Fruit fly (Drosophila melanogaster) whole organism, embryonic: ENCODE data around the gene CG34408.
A peak's percentile ranks its signal among the peaks of the same experiment; 100 is the strongest.

ENCODE experiments used
- Adf1 ChIP-seq: fragments of 200-800 bp; sonication (Bioruptor generic); IDR thresholded peaks from 2 replicates; pipeline ENCODE4 v1.3.6; 2022; ENCODE audit warnings: missing biosample characterization, missing genetic modification characterization
- Asciz ChIP-seq: fragments of 200-800 bp; sonication (Bioruptor generic); optimal IDR thresholded peaks from 2 replicates; lab custom pipeline; 2017; ENCODE audit warnings: missing biosample characterization, mild to moderate bottlenecking, missing genetic modification characterization, missing genetic modification reagents
- Blimp-1 ChIP-seq: fragments of 200-800 bp; sonication (Bioruptor generic); optimal IDR thresholded peaks from 3 replicates; lab custom pipeline; 2018; ENCODE audit warnings: missing biosample characterization, missing genetic modification characterization, mild to moderate bottlenecking, moderate library complexity, missing genetic modification reagents
- CG10543 ChIP-seq: fragments of 200-800 bp; sonication (Bioruptor generic); optimal IDR thresholded peaks from 3 replicates; lab custom pipeline; 2017; ENCODE audit warnings: missing biosample characterization, mild to moderate bottlenecking, missing genetic modification characterization, moderate library complexity
- CG12769 ChIP-seq: fragments of 200-800 bp; sonication (Bioruptor generic); optimal IDR thresholded peaks from 2 replicates; lab custom pipeline; 2019; ENCODE audit warnings: missing biosample characterization, mild to moderate bottlenecking, missing genetic modification characterization, moderate library complexity
- CG13424 ChIP-seq: fragments of 200-800 bp; sonication (Bioruptor generic); optimal IDR thresholded peaks from 2 replicates; lab custom pipeline; 2019; ENCODE audit warnings: missing biosample characterization, mild to moderate bottlenecking, missing genetic modification characterization, moderate library complexity
- CG14441 ChIP-seq: fragments of 200-800 bp; sonication (Bioruptor generic); IDR thresholded peaks from 2 replicates; pipeline ENCODE4 v1.3.6; 2022; ENCODE audit warnings: missing biosample characterization, missing genetic modification characterization
- CG17328 ChIP-seq: fragments of 200-800 bp; sonication (Bioruptor generic); IDR thresholded peaks from 2 replicates; pipeline ENCODE4 v1.3.6; 2022; ENCODE audit warnings: missing biosample characterization, missing genetic modification characterization
- CG17568 ChIP-seq: fragments of 200-800 bp; sonication (Bioruptor generic); optimal IDR thresholded peaks from 2 replicates; lab custom pipeline; 2018; ENCODE audit warnings: missing biosample characterization, mild to moderate bottlenecking, missing genetic modification characterization, moderate library complexity
- CG2199 ChIP-seq: fragments of 200-800 bp; sonication (Bioruptor generic); IDR thresholded peaks from 3 replicates; pipeline ENCODE4 v1.3.6; 2022; ENCODE audit warnings: missing biosample characterization, missing genetic modification characterization
- CG32767 ChIP-seq: fragments of 200-800 bp; sonication (Bioruptor generic); IDR thresholded peaks from 2 replicates; pipeline ENCODE4 v1.3.6; 2022; ENCODE audit warnings: missing biosample characterization, missing genetic modification characterization
- CG3281 ChIP-seq: fragments of 200-800 bp; sonication (Bioruptor generic); optimal IDR thresholded peaks from 3 replicates; lab custom pipeline; 2017; ENCODE audit warnings: missing biosample characterization, mild to moderate bottlenecking, missing genetic modification characterization
- CG4854 ChIP-seq: fragments of 200-800 bp; sonication (Bioruptor generic); optimal IDR thresholded peaks from 2 replicates; lab custom pipeline; 2016; ENCODE audit warnings: missing biosample characterization, missing genetic modification characterization, inconsistent platforms
- CG6854 ChIP-seq: fragments of 200-800 bp; sonication (Bioruptor generic); optimal IDR thresholded peaks from 3 replicates; lab custom pipeline; 2017; ENCODE audit warnings: missing biosample characterization, mild to moderate bottlenecking, missing genetic modification characterization
- CG7372 ChIP-seq: fragments of 200-800 bp; sonication (Bioruptor generic); IDR thresholded peaks from 2 replicates; pipeline ENCODE4 v1.3.6; 2022; ENCODE audit warnings: missing biosample characterization, missing genetic modification characterization
- HHEX ChIP-seq: fragments of 200-800 bp; sonication (Bioruptor generic); optimal IDR thresholded peaks from 3 replicates; lab custom pipeline; 2017; ENCODE audit warnings: missing biosample characterization, mild to moderate bottlenecking, missing genetic modification characterization, missing genetic modification reagents
- HLHmδ ChIP-seq: fragments of 200-800 bp; sonication (Bioruptor generic); optimal IDR thresholded peaks from 2 replicates; lab custom pipeline; 2018; ENCODE audit warnings: missing biosample characterization, mild to moderate bottlenecking, missing genetic modification characterization, moderate library complexity
- Hey ChIP-seq: fragments of 200-800 bp; sonication (Bioruptor generic); optimal IDR thresholded peaks from 3 replicates; lab custom pipeline; 2018; ENCODE audit warnings: missing biosample characterization, mild to moderate bottlenecking, missing genetic modification characterization
- HmgD ChIP-seq: fragments of 200-800 bp; sonication (Bioruptor generic); optimal IDR thresholded peaks from 3 replicates; lab custom pipeline; 2016; ENCODE audit warnings: missing biosample characterization, missing genetic modification characterization
- Meics ChIP-seq: fragments of 200-800 bp; sonication (Bioruptor generic); optimal IDR thresholded peaks from 2 replicates; lab custom pipeline; 2017; ENCODE audit warnings: missing biosample characterization, mild to moderate bottlenecking, missing genetic modification characterization
- Mes4 ChIP-seq: fragments of 200-800 bp; sonication (Bioruptor generic); optimal IDR thresholded peaks from 2 replicates; lab custom pipeline; 2016; ENCODE audit warnings: missing biosample characterization, missing genetic modification characterization
- NC2α ChIP-seq: fragments of 200-800 bp; sonication (Bioruptor generic); optimal IDR thresholded peaks from 2 replicates; lab custom pipeline; 2016; ENCODE audit warnings: missing biosample characterization, missing genetic modification characterization
- Oli ChIP-seq: fragments of 200-800 bp; sonication (Bioruptor generic); optimal IDR thresholded peaks from 2 replicates; lab custom pipeline; 2018; ENCODE audit warnings: missing biosample characterization, mild to moderate bottlenecking, missing genetic modification characterization, moderate library complexity
- Ptx1 ChIP-seq: fragments of 200-800 bp; sonication (Bioruptor generic); IDR thresholded peaks from 2 replicates; pipeline ENCODE4 v1.3.6; 2022; ENCODE audit warnings: missing biosample characterization, missing genetic modification characterization
- Ravus ChIP-seq: fragments of 200-800 bp; sonication (Bioruptor generic); IDR thresholded peaks from 2 replicates; pipeline ENCODE4 v1.3.6; 2022; ENCODE audit warnings: missing biosample characterization, missing genetic modification characterization
- Rfx ChIP-seq: fragments of 200-800 bp; sonication (Bioruptor generic); IDR thresholded peaks from 2 replicates; pipeline ENCODE4 v1.3.6; 2022; ENCODE audit warnings: missing biosample characterization, missing genetic modification characterization
- TFAM ChIP-seq: fragments of 200-800 bp; sonication (Bioruptor generic); optimal IDR thresholded peaks from 2 replicates; lab custom pipeline; 2017; ENCODE audit warnings: missing biosample characterization, missing genetic modification characterization, inconsistent platforms
- br ChIP-seq: fragments of >200 bp; optimal IDR thresholded peaks from 2 replicates; lab custom pipeline; 2017
- caup ChIP-seq: fragments of 200-800 bp; sonication (Bioruptor generic); optimal IDR thresholded peaks from 3 replicates; lab custom pipeline; 2017; ENCODE audit warnings: missing biosample characterization, mild to moderate bottlenecking, missing genetic modification characterization, moderate library complexity; ENCODE audit not compliant: severe bottlenecking
- chif ChIP-seq, 2 experiments: fragments of 200-800 bp; sonication (Bioruptor generic); optimal IDR thresholded peaks; 3 replicates each; lab custom pipeline; 2016; ENCODE audit warnings: missing biosample characterization in 2 of 2, missing genetic modification characterization in 2 of 2
- chm ChIP-seq: fragments of 200-800 bp; sonication (Bioruptor generic); IDR thresholded peaks from 2 replicates; pipeline ENCODE4 v1.3.6; 2022; ENCODE audit warnings: missing biosample characterization, missing genetic modification characterization
- fru ChIP-seq: fragments of >200 bp; optimal IDR thresholded peaks from 2 replicates; lab custom pipeline; 2017
- fu2 ChIP-seq: fragments of 200-800 bp; sonication (Bioruptor generic); optimal IDR thresholded peaks from 2 replicates; lab custom pipeline; 2016; ENCODE audit warnings: missing biosample characterization, missing genetic modification characterization
- gem ChIP-seq: fragments of 200-800 bp; sonication (Bioruptor generic); optimal IDR thresholded peaks from 2 replicates; lab custom pipeline; 2019; ENCODE audit warnings: missing biosample characterization, mild to moderate bottlenecking, missing genetic modification characterization, moderate library complexity
- grau ChIP-seq: fragments of 200-800 bp; optimal IDR thresholded peaks from 3 replicates; lab custom pipeline; 2019; ENCODE audit warnings: missing biosample characterization, mild to moderate bottlenecking, missing genetic modification characterization, moderate library complexity
- hkb ChIP-seq, 2 experiments: fragments of 200-800 bp in 1 of 2; fragments of >200 bp in 1 of 2; sonication (Bioruptor generic) in 1 of 2; IDR thresholded peaks in 1 of 2; optimal IDR thresholded peaks in 1 of 2; 2 replicates each; pipeline versions ENCODE4 v1.3.6 to Lab custom; 2017 to 2022; ENCODE audit warnings: missing biosample characterization in 1 of 2, missing genetic modification characterization in 1 of 2
- jing ChIP-seq: fragments of 200-800 bp; sonication (Bioruptor generic); optimal IDR thresholded peaks from 2 replicates; lab custom pipeline; 2018; ENCODE audit warnings: missing biosample characterization, mild to moderate bottlenecking, missing genetic modification characterization
- lbe ChIP-seq: fragments of 200-800 bp; sonication (Bioruptor generic); optimal IDR thresholded peaks from 2 replicates; lab custom pipeline; 2016; ENCODE audit warnings: missing biosample characterization, mild to moderate bottlenecking, missing genetic modification characterization
- lilli ChIP-seq: fragments of 200-800 bp; sonication (Bioruptor generic); optimal IDR thresholded peaks from 3 replicates; lab custom pipeline; 2016; ENCODE audit warnings: missing biosample characterization, missing genetic modification characterization
- pan ChIP-seq, 4 experiments: fragments of >200 bp in 3 of 4; fragments of 200-800 bp in 1 of 4; sonication (Bioruptor generic) in 1 of 4; optimal IDR thresholded peaks in 3 of 4; IDR thresholded peaks in 1 of 4; 2 replicates each; pipeline versions ENCODE4 v1.3.6 to Lab custom; 2017 to 2022; ENCODE audit warnings: missing biosample characterization in 2 of 4, missing genetic modification characterization in 2 of 4, mixed read lengths in 1 of 4
- pb ChIP-seq: fragments of 200-800 bp; sonication (Bioruptor generic); optimal IDR thresholded peaks from 3 replicates; lab custom pipeline; 2016; ENCODE audit warnings: missing biosample characterization, missing genetic modification characterization
- prd ChIP-seq, 3 experiments: fragments of >200 bp in 2 of 3; fragments of 200-800 bp in 1 of 3; sonication (Bioruptor generic) in 1 of 3; optimal IDR thresholded peaks in 2 of 3; IDR thresholded peaks in 1 of 3; 2 replicates in 2 of 3; 3 replicates in 1 of 3; pipeline versions ENCODE4 v1.3.6 to Lab custom; 2017 to 2022; ENCODE audit warnings: missing biosample characterization in 1 of 3, missing genetic modification characterization in 1 of 3
- toy ChIP-seq: fragments of 200-800 bp; sonication (Bioruptor generic); IDR thresholded peaks from 2 replicates; pipeline ENCODE4 v1.3.6; 2022; ENCODE audit warnings: missing biosample characterization, missing genetic modification characterization
- vnd ChIP-seq: fragments of 200-800 bp; sonication (Bioruptor generic); IDR thresholded peaks from 3 replicates; pipeline ENCODE4 v1.3.6; 2022; ENCODE audit warnings: missing biosample characterization, missing genetic modification characterization; ENCODE audit not compliant: partially characterized antibody
- vvl ChIP-seq: fragments of 200-800 bp; sonication (Bioruptor generic); IDR thresholded peaks from 2 replicates; pipeline ENCODE4 v1.3.6; 2022; ENCODE audit warnings: missing biosample characterization, missing genetic modification characterization
- wdn ChIP-seq: fragments of 200-800 bp; sonication (Bioruptor generic); IDR thresholded peaks from 2 replicates; pipeline ENCODE4 v1.3.6; 2022; ENCODE audit warnings: missing biosample characterization, missing genetic modification characterization
- wek ChIP-seq: fragments of 200-800 bp; sonication (Bioruptor generic); optimal IDR thresholded peaks from 3 replicates; lab custom pipeline; 2018; ENCODE audit warnings: missing biosample characterization, mild to moderate bottlenecking, missing genetic modification characterization, moderate library complexity
- zf30C ChIP-seq: fragments of 200-800 bp; sonication (Bioruptor generic); optimal IDR thresholded peaks from 3 replicates; lab custom pipeline; 2018; ENCODE audit warnings: missing biosample characterization, mild to moderate bottlenecking, missing genetic modification characterization

The CG34408 gene

dm6 chrX:10184355-10185058 is 35.4 kb upstream of the CG34408 start (continued):
- peak; percentile 47 for TF ChIP-seq gem (tag; lab: Kevin White, UChicago)
- peak; percentile 43; the same call in 1 of the 2 replicates for TF ChIP-seq CG7372 (GFP tag; lab: Robert Waterston, UW)
- no peak; the same call in 1 of the 2 replicates for TF ChIP-seq vvl (GFP tag; lab: Robert Waterston, UW)
- no peak for TF ChIP-seq zf30C (GFP tag; lab: Kevin White, UChicago)
- peak; percentile 52 for TF ChIP-seq lilli (GFP tag; lab: Kevin White, UChicago)
- 0 out of 2 replicates have a peak, but pooled peaks have one; percentile 17 for TF ChIP-seq CG17328 (GFP tag; lab: Robert Waterston, UW)
- 0 out of 2 replicates have a peak, but pooled peaks have one; percentile 24 for TF ChIP-seq CG32767
- no peak for TF ChIP-seq br (lab: Kevin White, UChicago)
- no peak for TF ChIP-seq TFAM
- TF ChIP-seq Blimp-1 (GFP tag; lab: Kevin White, UChicago), result no peak
- TF ChIP-seq pan (optimal IDR thresholded peaks at IDR 0.05; lab: Kevin White, UChicago), result no peak
- peak in 1 of 2 experiments; percentile 70 for TF ChIP-seq pan (GFP tag; optimal IDR thresholded peaks at IDR 0.05 in 1 of 2, IDR thresholded peaks at IDR 0.05 in 1 of 2)
- no peak for TF ChIP-seq CG17568 (GFP tag; lab: Kevin White, UChicago)
- TF ChIP-seq lbe, result no peak
- TF ChIP-seq Ravus (GFP tag; lab: Robert Waterston, UW), result 0 out of 2 replicates have a peak, but pooled peaks have one; percentile 2
- TF ChIP-seq Rfx (GFP tag; lab: Robert Waterston, UW), result peak; percentile 81
- peak; percentile 72 for TF ChIP-seq Meics
- TF ChIP-seq hkb (optimal IDR thresholded peaks at IDR 0.05; lab: Kevin White, UChicago), result no peak
- TF ChIP-seq hkb (GFP tag; IDR thresholded peaks at IDR 0.05; lab: Robert Waterston, UW), result peak; percentile 66
- TF ChIP-seq Adf1 (GFP tag; lab: Robert Waterston, UW), result peak; percentile 25; the same call in 1 of the 2 replicates
- TF ChIP-seq wek (GFP tag; lab: Kevin White, UChicago), result no peak
- TF ChIP-seq HmgD (GFP tag; lab: Kevin White, UChicago), result no peak
- TF ChIP-seq CG6854 (GFP tag; lab: Kevin White, UChicago), result peak; percentile 32
- TF ChIP-seq fu2 (GFP tag; lab: Kevin White, UChicago), result peak; percentile 3
- TF ChIP-seq CG3281 (GFP tag; lab: Kevin White, UChicago), result peak; percentile 64
- TF ChIP-seq chm (GFP tag; lab: Robert Waterston, UW), result no peak
- no peak for TF ChIP-seq Hey (tag; lab: Kevin White, UChicago)
- no peak for TF ChIP-seq HHEX (GFP tag; lab: Kevin White, UChicago)
- no peak for TF ChIP-seq Mes4
- no peak for TF ChIP-seq pb (GFP tag; lab: Kevin White, UChicago)
- TF ChIP-seq vnd, result no peak
- no peak for TF ChIP-seq fru (lab: Kevin White, UChicago)
- peak; percentile 60 for TF ChIP-seq CG14441 (GFP tag; lab: Robert Waterston, UW)
- TF ChIP-seq toy (GFP tag; lab: Robert Waterston, UW), result no peak
- peak; percentile 66 for TF ChIP-seq Ptx1 (GFP tag; lab: Robert Waterston, UW)
- peak; percentile 73 for TF ChIP-seq CG12769 (tag; lab: Kevin White, UChicago)
- TF ChIP-seq Oli, result peak; percentile 6
- TF ChIP-seq caup (GFP tag; lab: Kevin White, UChicago), result peak; percentile 60
- no peak for TF ChIP-seq NC2α
- no peak for TF ChIP-seq chif (GFP tag; optimal IDR thresholded peaks at IDR 0.05; lab: Kevin White, UChicago)
- no peak for TF ChIP-seq CG2199
- TF ChIP-seq Asciz (GFP tag; lab: Kevin White, UChicago), result no peak
- 0 out of 2 replicates have a peak, but pooled peaks have one; percentile 21 for TF ChIP-seq wdn (GFP tag; lab: Robert Waterston, UW)
- no peak for TF ChIP-seq CG4854 (GFP tag; lab: Kevin White, UChicago)
- peak; percentile 61 for TF ChIP-seq grau (tag; lab: Kevin White, UChicago)
- no peak for TF ChIP-seq prd (optimal IDR thresholded peaks at IDR 0.05; lab: Kevin White, UChicago)
- TF ChIP-seq prd (GFP tag; IDR thresholded peaks at IDR 0.05; lab: Robert Waterston, UW), result peak; percentile 67
- no peak for TF ChIP-seq jing
- no peak for TF ChIP-seq HLHmδ (GFP tag; lab: Kevin White, UChicago)
- TF ChIP-seq CG13424, result peak; percentile 42
- TF ChIP-seq CG10543 (GFP tag; lab: Kevin White, UChicago), result no peak
